Worm (Caenorhabditis elegans) whole organism, L4 larva: ENCODE results near the gene bli-6.

Source experiments
- F37D6.2 ChIP-seq: sonication (generic microtip); optimal IDR thresholded peaks from 2 replicates; lab custom pipeline; 2016; ENCODE audit warnings: mild to moderate bottlenecking, missing genetic modification characterization, missing compliant biosample characterization
- F44E2.7 ChIP-seq: fragments of 200-800 bp; sonication (Bioruptor generic); IDR thresholded peaks from 2 replicates; pipeline ENCODE4 v2.1.2; 2022; ENCODE audit warnings: missing genetic modification characterization, missing compliant biosample characterization
- F49E8.2 ChIP-seq: sonication (generic microtip); optimal IDR thresholded peaks from 2 replicates; lab custom pipeline; 2016; ENCODE audit warnings: missing compliant biosample characterization, mild to moderate bottlenecking, missing genetic modification characterization, borderline replicate concordance
- Y75B8A.6 ChIP-seq: fragments of 200-800 bp; sonication (Bioruptor generic); IDR thresholded peaks from 2 replicates; pipeline ENCODE4 v1.3.6; 2022; ENCODE audit warnings: missing genetic modification reagents, missing genetic modification characterization, missing compliant biosample characterization
- aha-1 ChIP-seq: fragments of 150-350 bp; peaks from one replicate; lab custom pipeline; 2014; ENCODE audit warnings: missing biosample characterization, missing genetic modification characterization
- arid-1 ChIP-seq: fragments of 200-800 bp; sonication (Bioruptor generic); conservative IDR thresholded peaks from 2 replicates; pipeline ENCODE4 v1.3.6; 2022; ENCODE audit warnings: missing genetic modification reagents, missing genetic modification characterization, missing compliant biosample characterization
- ceh-20 ChIP-seq: fragments of 200-800 bp; sonication (Bioruptor generic); IDR thresholded peaks from 2 replicates; pipeline ENCODE4 v1.3.6; 2022; ENCODE audit warnings: missing genetic modification reagents, missing genetic modification characterization, missing compliant biosample characterization
- ceh-28 ChIP-seq: fragments of 150-350 bp; optimal IDR thresholded peaks from 2 replicates; lab custom pipeline; 2014; ENCODE audit warnings: missing biosample characterization, missing genetic modification reagents, missing genetic modification characterization
- daf-19 ChIP-seq: fragments of 200-800 bp; sonication (Bioruptor generic); conservative IDR thresholded peaks from 2 replicates; pipeline ENCODE4 v1.3.6; 2022; ENCODE audit warnings: missing genetic modification characterization, missing compliant biosample characterization
- daf-8 ChIP-seq: fragments of 200-800 bp; sonication (Bioruptor generic); IDR thresholded peaks from 2 replicates; pipeline ENCODE4 v1.3.6; 2022; ENCODE audit warnings: missing genetic modification characterization, missing compliant biosample characterization
- dmd-8 ChIP-seq: fragments of 200-800 bp; sonication (Bioruptor generic); IDR thresholded peaks from 2 replicates; pipeline ENCODE4 v1.3.6; 2022; ENCODE audit warnings: missing genetic modification characterization, missing compliant biosample characterization
- dmd-9 ChIP-seq: fragments of 200-800 bp; sonication (Bioruptor generic); IDR thresholded peaks from 2 replicates; pipeline ENCODE4 v1.3.6; 2022; ENCODE audit warnings: missing genetic modification reagents, missing genetic modification characterization, missing compliant biosample characterization
- dpl-1 ChIP-seq: fragments of 150-350 bp; optimal IDR thresholded peaks from 2 replicates; lab custom pipeline; 2014; ENCODE audit warnings: missing biosample characterization, missing genetic modification reagents, missing genetic modification characterization
- egl-27 ChIP-seq: sonication (generic microtip); optimal IDR thresholded peaks from 3 replicates; lab custom pipeline; 2017; ENCODE audit warnings: missing biosample characterization, missing genetic modification reagents, missing genetic modification characterization
- fkh-10 ChIP-seq: fragments of 150-350 bp; optimal IDR thresholded peaks from 2 replicates; lab custom pipeline; 2014; ENCODE audit warnings: missing biosample characterization, missing genetic modification reagents, missing genetic modification characterization
- fos-1 ChIP-seq: fragments of 150-350 bp; optimal IDR thresholded peaks from 2 replicates; lab custom pipeline; 2014; ENCODE audit warnings: missing biosample characterization, missing genetic modification characterization
- gei-8 ChIP-seq: fragments of 200-800 bp; sonication (Bioruptor generic); optimal IDR thresholded peaks from 2 replicates; lab custom pipeline; 2018; ENCODE audit warnings: mild to moderate bottlenecking, missing genetic modification characterization, missing compliant biosample characterization
- hlh-30 ChIP-seq: sonication (generic microtip); optimal IDR thresholded peaks from 2 replicates; lab custom pipeline; 2017; ENCODE audit warnings: antibody characterized with exemption, mild to moderate bottlenecking, missing genetic modification characterization, missing compliant biosample characterization; ENCODE audit not compliant: insufficient read depth
- jun-1 ChIP-seq: fragments of 150-350 bp; optimal IDR thresholded peaks from 2 replicates; lab custom pipeline; 2014; ENCODE audit warnings: missing biosample characterization, missing genetic modification reagents, missing genetic modification characterization
- lim-7 ChIP-seq: fragments of 200-800 bp; sonication (Bioruptor generic); IDR thresholded peaks from 2 replicates; pipeline ENCODE4 v1.3.6; 2022; ENCODE audit warnings: missing genetic modification characterization, missing compliant biosample characterization
- lin-1 ChIP-seq: fragments of 200-800 bp; sonication (Bioruptor generic); IDR thresholded peaks from 2 replicates; pipeline ENCODE4 v1.3.6; 2022; ENCODE audit warnings: missing genetic modification reagents, missing genetic modification characterization, missing compliant biosample characterization
- lin-13 ChIP-seq: fragments of 150-350 bp; optimal IDR thresholded peaks from 2 replicates; lab custom pipeline; 2014; ENCODE audit warnings: missing biosample characterization, missing genetic modification reagents, missing genetic modification characterization
- lin-15B ChIP-seq: fragments of 150-350 bp; sonication (generic microtip); optimal IDR thresholded peaks from 3 replicates; lab custom pipeline; 2014; ENCODE audit warnings: missing biosample characterization, missing genetic modification characterization
- lin-29 ChIP-seq: fragments of 200-800 bp; sonication (Bioruptor generic); IDR thresholded peaks from 2 replicates; pipeline ENCODE4 v1.3.6; 2022; ENCODE audit warnings: missing genetic modification reagents, missing genetic modification characterization, missing compliant biosample characterization
- lin-38 ChIP-seq: fragments of 200-800 bp; sonication (Bioruptor generic); IDR thresholded peaks from 2 replicates; pipeline ENCODE4 v1.3.6; 2022; ENCODE audit warnings: missing genetic modification reagents, missing genetic modification characterization, missing compliant biosample characterization
- lin-39 ChIP-seq: fragments of 150-350 bp; optimal IDR thresholded peaks from 2 replicates; lab custom pipeline; 2014; ENCODE audit warnings: missing biosample characterization, missing genetic modification reagents, missing genetic modification characterization
- madf-5 ChIP-seq, 2 experiments: fragments of 200-800 bp; sonication (Bioruptor generic); IDR thresholded peaks; 2 replicates each; pipeline ENCODE4 v1.3.6; 2022; ENCODE audit warnings: missing compliant biosample characterization in 2 of 2, missing genetic modification characterization in 2 of 2
- madf-9 ChIP-seq: fragments of 200-800 bp; sonication (Bioruptor generic); conservative IDR thresholded peaks from 2 replicates; pipeline ENCODE4 v1.3.6; 2022; ENCODE audit warnings: missing genetic modification reagents, missing genetic modification characterization, missing compliant biosample characterization
- mdl-1 ChIP-seq, 2 experiments: fragments of 150-350 bp in 1 of 2; sonication (generic microtip) in 1 of 2; optimal IDR thresholded peaks; 2 replicates each; lab custom pipeline; 2014 to 2017; ENCODE audit warnings: missing biosample characterization in 2 of 2, missing genetic modification characterization in 2 of 2
- mep-1 ChIP-seq: fragments of 150-350 bp; sonication (generic microtip); optimal IDR thresholded peaks from 3 replicates; lab custom pipeline; 2014; ENCODE audit warnings: missing biosample characterization, missing genetic modification characterization
- mxl-2 ChIP-seq: fragments of 200-800 bp; sonication (Bioruptor generic); conservative IDR thresholded peaks from 2 replicates; pipeline ENCODE4 v1.3.6; 2022; ENCODE audit warnings: missing genetic modification reagents, missing genetic modification characterization, missing compliant biosample characterization
- nhr-102 ChIP-seq: sonication (generic microtip); optimal IDR thresholded peaks from 2 replicates; lab custom pipeline; 2016; ENCODE audit warnings: mild to moderate bottlenecking, missing genetic modification characterization, moderate library complexity, missing compliant biosample characterization
- nhr-11 ChIP-seq: fragments of 150-350 bp; optimal IDR thresholded peaks from 2 replicates; lab custom pipeline; 2014; ENCODE audit warnings: missing biosample characterization, missing genetic modification characterization
- nhr-111 ChIP-seq: fragments of 200-800 bp; sonication (Bioruptor generic); optimal IDR thresholded peaks from 2 replicates; lab custom pipeline; 2018; ENCODE audit warnings: mild to moderate bottlenecking, missing genetic modification characterization, missing compliant biosample characterization
- nhr-237 ChIP-seq: sonication (generic microtip); optimal IDR thresholded peaks from 2 replicates; lab custom pipeline; 2017; ENCODE audit warnings: missing biosample characterization, missing genetic modification characterization
- pha-4 ChIP-seq, 2 experiments: fragments of 150-350 bp in 1 of 2; fragments of 200-800 bp in 1 of 2; sonication (Bioruptor generic) in 1 of 2; IDR thresholded peaks in 1 of 2; optimal IDR thresholded peaks in 1 of 2; 2 replicates each; pipeline versions ENCODE4 v1.3.6 to Lab custom; 2014 to 2022; ENCODE audit warnings: missing genetic modification characterization in 2 of 2, missing genetic modification reagents in 2 of 2, missing biosample characterization in 1 of 2, missing compliant biosample characterization in 1 of 2
- saeg-2 ChIP-seq: fragments of 200-800 bp; sonication (Bioruptor generic); IDR thresholded peaks from 2 replicates; pipeline ENCODE4 v1.3.6; 2022; ENCODE audit warnings: missing genetic modification reagents, missing genetic modification characterization, missing compliant biosample characterization
- set-16 ChIP-seq: fragments of 200-800 bp; sonication (Bioruptor generic); IDR thresholded peaks from 2 replicates; pipeline ENCODE4 v1.3.6; 2022; ENCODE audit warnings: missing genetic modification reagents, missing genetic modification characterization, missing compliant biosample characterization
- snpc-4 ChIP-seq: fragments of 150-350 bp; optimal IDR thresholded peaks from 2 replicates; lab custom pipeline; 2014; ENCODE audit warnings: missing biosample characterization, missing genetic modification characterization
- spr-1 ChIP-seq: sonication (generic microtip); optimal IDR thresholded peaks from 2 replicates; lab custom pipeline; 2016; ENCODE audit warnings: mild to moderate bottlenecking, missing genetic modification characterization, missing compliant biosample characterization
- tag-97 ChIP-seq: fragments of 200-800 bp; sonication (Bioruptor generic); IDR thresholded peaks from 2 replicates; pipeline ENCODE4 v1.3.6; 2022; ENCODE audit warnings: missing genetic modification characterization, missing compliant biosample characterization
- unc-62 ChIP-seq, 3 experiments: fragments of 150-350 bp in 1 of 3; sonication (generic microtip); optimal IDR thresholded peaks in 2 of 3; peaks in 1 of 3; 1 replicate in 1 of 3; 2 replicates in 2 of 3; lab custom pipeline; 2014 to 2017; ENCODE audit warnings: missing biosample characterization in 3 of 3, missing genetic modification characterization in 3 of 3, missing genetic modification reagents in 3 of 3, missing genotype in 1 of 3
- zag-1 ChIP-seq: fragments of 150-350 bp; optimal IDR thresholded peaks from 2 replicates; lab custom pipeline; 2014; ENCODE audit warnings: missing biosample characterization, missing genetic modification characterization
- ztf-7 ChIP-seq: fragments of 150-350 bp; optimal IDR thresholded peaks from 2 replicates; lab custom pipeline; 2014; ENCODE audit warnings: missing biosample characterization, missing genetic modification characterization

Gene bli-6

DNA sequence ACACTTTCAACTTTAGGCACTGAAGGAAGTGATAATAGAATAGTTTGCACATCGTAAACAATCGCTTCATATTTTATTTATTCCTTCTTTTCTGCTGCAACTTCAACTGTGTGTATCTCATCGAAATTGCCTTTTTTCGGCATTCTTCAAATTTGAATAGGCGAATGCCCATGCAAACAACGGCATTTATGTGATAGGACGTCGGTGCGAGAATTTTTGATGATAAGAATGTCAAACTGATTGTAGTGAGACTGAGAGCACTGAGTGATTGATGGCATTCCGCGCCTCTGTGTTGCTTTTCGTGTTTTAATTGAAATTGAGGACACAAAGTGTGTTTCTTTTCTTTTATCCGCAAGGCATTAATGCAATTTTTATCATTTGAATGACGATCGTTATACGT lies 46.1 kb upstream of the bli-6 start (continued):
- TF ChIP-seq lin-15B (tag; lab: Kevin White, UChicago) (no peak), zag-1 (no peak), set-16 (no peak), aha-1 (tag; lab: Kevin White, UChicago) (no peak), madf-9 (GFP tag; lab: Robert Waterston, UW) (no peak)

ce11 chrIV:6333915-6334314 lies 43.0 kb upstream of the bli-6 start, which contains the start of gene blos-2:
Gene blos-2 (plus strand): TSS chrIV:6334215.
- TF ChIP-seq lin-13 (no peak), daf-19 (no peak), spr-1 (tag; lab: Kevin White, UChicago) (no peak), madf-9 (GFP tag; lab: Robert Waterston, UW) (no peak), dmd-9 (GFP tag; lab: Robert Waterston, UW) (no peak), F37D6.2 (no peak), nhr-11 (no peak), arid-1 (GFP tag; lab: Robert Waterston, UW) (no peak), lin-38 (GFP tag; lab: Robert Waterston, UW) (no peak; the same call in 1 of the 2 replicates), jun-1 (tag; lab: Kevin White, UChicago) (no peak), lin-1 (GFP tag; lab: Robert Waterston, UW) (no peak), ceh-20 (GFP tag; lab: Robert Waterston, UW) (no peak), F49E8.2 (tag; lab: Kevin White, UChicago) (no peak), lin-29 (no peak), lin-15B (tag; lab: Kevin White, UChicago) (no peak), snpc-4 (tag; lab: Kevin White, UChicago) (no peak), mep-1 (tag; lab: Kevin White, UChicago) (no peak)

DNA sequence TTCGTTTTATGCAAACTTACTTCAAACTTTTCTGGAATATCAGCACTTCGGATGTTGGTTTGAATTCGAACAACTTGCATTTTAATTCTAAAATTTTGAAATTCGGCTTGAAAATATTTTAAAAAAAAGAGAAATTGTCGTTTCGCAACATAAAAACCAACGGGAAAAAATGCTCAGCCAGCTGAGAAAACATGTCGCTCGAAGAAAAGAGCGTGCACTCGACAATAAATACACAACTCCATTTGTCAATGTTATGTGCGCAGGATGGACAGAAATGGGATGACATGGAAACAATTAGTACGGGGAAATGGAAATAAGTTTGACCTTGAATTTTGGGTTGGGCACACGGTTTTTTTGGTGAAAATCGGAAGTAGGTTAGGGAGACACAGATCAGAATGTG lies 41.0 kb upstream of the bli-6 start, which contains the start of gene mif-4:
Gene mif-4 (minus strand): TSS at position 87 of the 400 bp plus-strand sequence.
- TF ChIP-seq unc-62 (GFP tag; optimal IDR thresholded peaks at IDR 0.05 in 1 of 2; lab: Kevin White, UChicago) = peak in 1 of 2 experiments; percentile 43
- no peak for TF ChIP-seq unc-62 (tag; optimal IDR thresholded peaks at IDR 0.05; lab: Kevin White, UChicago)
- no peak for TF ChIP-seq nhr-111
- TF ChIP-seq mdl-1 (tag; optimal IDR thresholded peaks at IDR 0.05; lab: Kevin White, UChicago) = peak in 1 of 2 experiments; percentile 12
- no peak for TF ChIP-seq ztf-7 (tag; lab: Kevin White, UChicago)
- no peak for TF ChIP-seq fkh-10 (GFP tag; lab: Kevin White, UChicago)
- TF ChIP-seq gei-8 (GFP tag; lab: Kevin White, UChicago) = no peak
- no peak for TF ChIP-seq F37D6.2
- no peak for TF ChIP-seq madf-5 (GFP tag; IDR thresholded peaks at IDR 0.05; lab: Robert Waterston, UW)
- TF ChIP-seq pha-4 (GFP tag; IDR thresholded peaks at IDR 0.05; lab: Robert Waterston, UW) = no peak
- peak; percentile 24 for TF ChIP-seq pha-4 (tag; optimal IDR thresholded peaks at IDR 0.05; lab: Kevin White, UChicago)
- TF ChIP-seq mxl-2 (GFP tag; lab: Robert Waterston, UW) = no peak
- no peak for TF ChIP-seq lin-15B (tag; lab: Kevin White, UChicago)

DNA sequence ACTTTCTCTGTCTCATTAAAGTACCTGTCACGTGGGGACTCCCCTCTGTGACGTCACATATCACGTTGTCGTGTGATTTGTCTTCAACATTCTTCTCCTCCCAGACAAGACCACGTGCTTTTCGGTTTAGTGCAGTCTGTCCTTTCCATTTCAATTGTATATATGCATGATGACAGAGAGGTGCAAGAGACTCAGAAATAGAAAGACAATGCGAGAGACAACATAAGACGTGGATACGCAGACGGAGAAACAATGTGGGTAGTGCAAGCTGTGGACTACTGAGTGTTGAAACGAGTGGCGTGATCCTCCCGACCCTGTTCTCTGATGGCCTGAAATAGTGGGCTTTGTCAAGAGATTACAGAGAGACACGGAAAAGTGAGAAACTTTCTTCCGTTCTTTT lies 40.1 kb upstream of the bli-6 start:
- TF ChIP-seq lin-39 (tag; lab: Kevin White, UChicago) (no peak), lin-29 (peak; percentile 67; the same call in 1 of the 2 replicates), dmd-8 (no peak), mep-1 (tag; lab: Kevin White, UChicago) (peak; percentile 95), dpl-1 (peak; percentile 72), tag-97 (no peak), spr-1 (tag; lab: Kevin White, UChicago) (peak; percentile 84), F44E2.7 (GFP tag; lab: Robert Waterston, UW) (no peak), nhr-102 (tag; lab: Kevin White, UChicago) (peak; percentile 96), nhr-111 (no peak), aha-1 (tag; lab: Kevin White, UChicago) (peak; percentile 99), arid-1 (GFP tag; lab: Robert Waterston, UW) (peak; percentile 46; the same call in 1 of the 2 replicates), hlh-30 (tag; lab: Kevin White, UChicago) (peak; percentile 100), egl-27 (tag; lab: Kevin White, UChicago) (no peak), Y75B8A.6 (peak; percentile 52; the same call in 1 of the 2 replicates), ztf-7 (tag; lab: Kevin White, UChicago) (peak; percentile 75), ceh-28 (tag; lab: Kevin White, UChicago) (no peak), fos-1 (tag; lab: Kevin White, UChicago) (peak; percentile 14), F49E8.2 (tag; lab: Kevin White, UChicago) (no peak), saeg-2 (GFP tag; lab: Robert Waterston, UW) (peak; percentile 91), lim-7 (GFP tag; lab: Robert Waterston, UW) (no peak), nhr-237 (no peak), lin-38 (GFP tag; lab: Robert Waterston, UW) (peak; percentile 77), lin-15B (tag; lab: Kevin White, UChicago) (no peak), daf-8 (no peak)
